Fruit fly (Drosophila melanogaster): ENCODE data around the gene CG16815.
"Not testable (repeated sequence)": the region's sequence is repeated elsewhere in the genome, so short reads cannot be mapped to it uniquely, and the experiment has no call there.

CG16815 gene

dm6 chr2L:13206857-13207463, 22.7 kb upstream of the CG16815 start:
- TF ChIP-seq CG9948 (tag; optimal IDR thresholded peaks at IDR 0.05) (no peak), CG8159 (tag; optimal IDR thresholded peaks at IDR 0.05) (no peak), Pif1A (GFP tag; optimal IDR thresholded peaks at IDR 0.05) (no peak), CG4496 (GFP tag; IDR thresholded peaks at IDR 0.05) (0 out of 3 replicates have a peak, but pooled peaks have one; percentile 13), D1 (tag; optimal IDR thresholded peaks at IDR 0.05) (no peak), CG14655 (GFP tag; optimal IDR thresholded peaks at IDR 0.05) (no peak), CG32121 (GFP tag; IDR thresholded peaks at IDR 0.05) (peak; percentile 17; the same call in 1 of the 2 replicates), gl (tag; optimal IDR thresholded peaks at IDR 0.05) (no peak), EcR (GFP tag; optimal IDR thresholded peaks at IDR 0.05) (no peak), fd96Ca (GFP tag; IDR thresholded peaks at IDR 0.05) (no peak), CG15710 (tag; optimal IDR thresholded peaks at IDR 0.05) (no peak), Pif1B (GFP tag; optimal IDR thresholded peaks at IDR 0.05) (no peak)

- TF ChIP-seq CG32121 (GFP tag; IDR thresholded peaks at IDR 0.05); CG8159 (tag; optimal IDR thresholded peaks at IDR 0.05); Snoo (tag; optimal IDR thresholded peaks at IDR 0.05): not testable (repeated sequence)
Measured at dm6 chr2L:13211764-13212265, 17.8 kb upstream of the CG16815 start, which contains the start of gene CG15482. Gene CG15482 (minus strand): TSS chr2L:13211814.

- TF ChIP-seq Pif1A (GFP tag; optimal IDR thresholded peaks at IDR 0.05) (no peak), D1 (tag; optimal IDR thresholded peaks at IDR 0.05) (no peak)
Measured at dm6 chr2L:13215010-13215409, 14.6 kb upstream of the CG16815 start, which contains the start of gene kek4. Gene kek4 (minus strand): TSS chr2L:13215350.

dm6 chr2L:13215640-13216129, 13.9 kb upstream of the CG16815 start:
- TF ChIP-seq CG4496 (GFP tag; IDR thresholded peaks at IDR 0.05) (peak; percentile 62; the same call in 1 of the 3 replicates), D1 (tag; optimal IDR thresholded peaks at IDR 0.05) (peak; percentile 48), CG32121 (GFP tag; IDR thresholded peaks at IDR 0.05) (peak; percentile 47; the same call in 1 of the 2 replicates), Ets98B (GFP tag; IDR thresholded peaks at IDR 0.05) (0 out of 2 replicates have a peak, but pooled peaks have one; percentile 42)

- no peak for TF ChIP-seq CG32121 (GFP tag; IDR thresholded peaks at IDR 0.05)
- TF ChIP-seq CG34367 (tag; optimal IDR thresholded peaks at IDR 0.05) = no peak
- TF ChIP-seq CG10348 (GFP tag; IDR thresholded peaks at IDR 0.05) = no peak
- TF ChIP-seq EcR (GFP tag; optimal IDR thresholded peaks at IDR 0.05) = peak; percentile 22
Measured at dm6 chr2L:13219281-13220092, 10.1 kb upstream of the CG16815 start, which contains the start of the genes CG9426 and mRF1. Gene CG9426 (minus strand): TSS chr2L:13219923. Gene mRF1 (plus strand): TSS chr2L:13219979.

dm6 chr2L:13222225-13222648, 7.4 kb upstream of the CG16815 start, which contains the start of the genes Ski6 and CG16812:
Gene Ski6 (minus strand): TSS chr2L:13222429.
Gene CG16812 (plus strand): TSS chr2L:13222587.
- TF ChIP-seq CG8159 (tag; optimal IDR thresholded peaks at IDR 0.05) (no peak), CG4496 (GFP tag; IDR thresholded peaks at IDR 0.05) (0 out of 3 replicates have a peak, but pooled peaks have one; percentile 27), CG32121 (GFP tag; IDR thresholded peaks at IDR 0.05) (peak; percentile 33; the same call in 1 of the 2 replicates), CG34367 (tag; optimal IDR thresholded peaks at IDR 0.05) (peak; percentile 22), fd96Ca (GFP tag; IDR thresholded peaks at IDR 0.05) (no peak), Ets98B (GFP tag; IDR thresholded peaks at IDR 0.05) (peak; percentile 67), EcR (GFP tag; optimal IDR thresholded peaks at IDR 0.05) (no peak), Pif1B (GFP tag; optimal IDR thresholded peaks at IDR 0.05) (no peak), CG15710 (tag; optimal IDR thresholded peaks at IDR 0.05) (peak; percentile 62), Pif1A (GFP tag; optimal IDR thresholded peaks at IDR 0.05) (no peak), CG12605 (GFP tag; IDR thresholded peaks at IDR 0.05) (0 out of 2 replicates have a peak, but pooled peaks have one; percentile 47)

- TF ChIP-seq CG8159 (tag; optimal IDR thresholded peaks at IDR 0.05) (no peak), CG15710 (tag; optimal IDR thresholded peaks at IDR 0.05) (no peak), Ets98B (GFP tag; IDR thresholded peaks at IDR 0.05) (no peak), CG32121 (GFP tag; IDR thresholded peaks at IDR 0.05) (no peak), CG12605 (GFP tag; IDR thresholded peaks at IDR 0.05) (no peak)
Measured at dm6 chr2L:13225225-13225840, 4.3 kb upstream of the CG16815 start, which contains the start of gene CG15480. Gene CG15480 (minus strand): TSS chr2L:13225275.
